Worm (Caenorhabditis elegans): ENCODE data around the gene C18C4.7.

C18C4.7 gene

DNA sequence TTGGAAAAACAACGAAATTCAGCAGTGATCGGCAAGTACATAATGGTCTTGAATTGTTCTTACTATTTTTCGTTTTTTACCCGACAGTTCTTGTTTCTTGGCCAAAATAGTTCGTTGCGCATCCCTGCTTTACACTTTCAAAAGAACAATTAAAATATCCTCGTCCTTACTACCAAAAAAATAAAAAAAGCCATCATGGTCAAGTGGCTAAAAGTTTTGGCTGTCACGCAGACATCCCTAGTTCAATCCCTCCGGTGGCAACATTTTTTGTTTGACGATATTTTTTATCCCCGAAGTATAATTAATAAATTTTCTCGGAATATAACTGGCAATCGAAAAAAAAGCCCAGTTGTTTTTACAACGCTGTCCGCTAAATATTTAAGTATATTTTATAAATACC lies 24.9 kb upstream of the C18C4.7 start:
- TF ChIP-seq flh-1 (GFP tag; optimal IDR thresholded peaks at IDR 0.05) (no peak), M03D4.4 (tag; optimal IDR thresholded peaks at IDR 0.05) (no peak), lsy-2 (tag; optimal IDR thresholded peaks at IDR 0.05) (no peak), mls-2 (tag; optimal IDR thresholded peaks at IDR 0.05) (no peak), ztf-11 (tag; optimal IDR thresholded peaks at IDR 0.05) (no peak), sem-2 (GFP tag; optimal IDR thresholded peaks at IDR 0.05) (no peak), unc-120 (tag; optimal IDR thresholded peaks at IDR 0.05; ENCODE audit: poor library complexity, severe bottlenecking) (no peak), pha-4 (tag; optimal IDR thresholded peaks at IDR 0.05) (no peak), ceh-39 (tag; optimal IDR thresholded peaks at IDR 0.05) (no peak), mab-5 (tag; optimal IDR thresholded peaks at IDR 0.05) (no peak), lin-32 (GFP tag; optimal IDR thresholded peaks at IDR 0.05) (no peak), nhr-28 (tag; optimal IDR thresholded peaks at IDR 0.05) (no peak), drap-1 (GFP tag; optimal IDR thresholded peaks at IDR 0.05) (no peak), unc-62 (GFP tag; optimal IDR thresholded peaks at IDR 0.05) (no peak), unc-39 (tag; optimal IDR thresholded peaks at IDR 0.05) (no peak), ceh-43 (GFP tag; optimal IDR thresholded peaks at IDR 0.05) (no peak), nhr-2 (tag; optimal IDR thresholded peaks at IDR 0.05) (no peak), sptf-1 (tag; optimal IDR thresholded peaks at IDR 0.05) (no peak), nhr-76 (tag; optimal IDR thresholded peaks at IDR 0.05) (no peak)

ce11 chrV:5587955-5588354 lies 20.9 kb upstream of the C18C4.7 start:
- no peak for TF ChIP-seq blmp-1 (tag; optimal IDR thresholded peaks at IDR 0.05)
- no peak for TF ChIP-seq ces-1 (GFP tag; optimal IDR thresholded peaks at IDR 0.05)
- no peak for TF ChIP-seq nhr-2 (tag; optimal IDR thresholded peaks at IDR 0.05)
- TF ChIP-seq lin-32 (GFP tag; optimal IDR thresholded peaks at IDR 0.05): no peak
- no peak for TF ChIP-seq ceh-39 (tag; optimal IDR thresholded peaks at IDR 0.05)
- no peak for TF ChIP-seq mab-5 (tag; optimal IDR thresholded peaks at IDR 0.05)
- TF ChIP-seq mep-1 (tag; optimal IDR thresholded peaks at IDR 0.05): no peak
- no peak for TF ChIP-seq elt-3 (tag; optimal IDR thresholded peaks at IDR 0.05)
- TF ChIP-seq nhr-76 (tag; optimal IDR thresholded peaks at IDR 0.05): no peak
- no peak for TF ChIP-seq lin-13 (tag; optimal IDR thresholded peaks at IDR 0.05)
- no peak for TF ChIP-seq nhr-237 (tag; optimal IDR thresholded peaks at IDR 0.05)
- TF ChIP-seq zip-8 (tag; optimal IDR thresholded peaks at IDR 0.05): no peak
- TF ChIP-seq mls-2 (tag; optimal IDR thresholded peaks at IDR 0.05): no peak
- no peak for TF ChIP-seq pha-4 (tag; optimal IDR thresholded peaks at IDR 0.05)
- TF ChIP-seq cnd-1 (tag; optimal IDR thresholded peaks at IDR 0.05): no peak
- TF ChIP-seq tbx-8 (GFP tag; optimal IDR thresholded peaks at IDR 0.05): no peak
- TF ChIP-seq bed-3 (GFP tag; optimal IDR thresholded peaks at IDR 0.05): no peak
- no peak for TF ChIP-seq ham-2 (GFP tag; optimal IDR thresholded peaks at IDR 0.05)
- TF ChIP-seq unc-39 (tag; optimal IDR thresholded peaks at IDR 0.05): no peak

DNA sequence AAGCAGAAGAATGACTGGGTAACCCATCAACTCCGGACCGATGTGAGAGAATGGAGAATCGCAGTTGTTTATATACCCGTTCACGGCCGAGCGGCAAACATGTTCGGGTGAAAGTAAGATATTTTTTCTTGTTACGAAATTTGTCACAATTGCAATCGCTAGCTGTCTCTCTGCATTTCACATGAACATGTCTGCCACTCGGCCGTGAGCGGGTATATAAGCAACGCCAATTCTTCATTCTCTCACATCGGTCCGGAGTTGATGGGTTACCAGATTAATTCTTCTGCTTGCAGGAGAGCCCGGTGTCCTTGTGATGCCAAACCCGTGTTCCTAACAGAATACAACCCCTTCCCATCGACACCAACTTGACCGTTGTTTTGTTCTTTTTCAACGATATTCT lies 20.0 kb upstream of the C18C4.7 start:
- TF ChIP-seq nhr-2 (tag; optimal IDR thresholded peaks at IDR 0.05): no peak
- TF ChIP-seq unc-62 (GFP tag; optimal IDR thresholded peaks at IDR 0.05): no peak
- no peak for TF ChIP-seq drap-1 (GFP tag; optimal IDR thresholded peaks at IDR 0.05)

DNA sequence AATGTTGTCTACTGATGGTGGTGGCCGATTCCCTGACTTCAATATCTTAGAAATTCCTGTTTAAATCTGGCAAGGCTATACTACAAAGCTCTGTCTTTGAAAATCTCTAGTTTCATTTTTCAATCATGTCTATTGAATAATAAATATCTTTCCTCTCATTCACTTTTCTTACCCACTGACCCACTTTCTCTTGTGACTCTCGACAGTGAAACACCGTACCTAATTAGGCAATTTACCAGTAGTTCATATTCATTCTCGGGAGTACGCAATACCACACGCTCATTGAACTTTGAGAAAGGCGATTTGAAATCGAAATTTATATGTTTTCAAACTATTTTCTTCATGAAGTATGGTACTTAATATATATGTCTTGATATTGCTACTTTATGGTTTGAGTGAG lies 17.8 kb upstream of the C18C4.7 start, which contains the start of gene CD4.11:
Gene CD4.11 (plus strand): TSS at position 301 of the 400 bp plus-strand sequence.
- no peak for TF ChIP-seq ceh-43 (GFP tag; optimal IDR thresholded peaks at IDR 0.05)
- no peak for TF ChIP-seq elt-1 (tag; optimal IDR thresholded peaks at IDR 0.05; ENCODE audit: borderline replicate concordance, insufficient read depth)
- TF ChIP-seq ham-2 (GFP tag; optimal IDR thresholded peaks at IDR 0.05): no peak
- no peak for TF ChIP-seq mls-2 (tag; optimal IDR thresholded peaks at IDR 0.05)
- TF ChIP-seq blmp-1 (tag; optimal IDR thresholded peaks at IDR 0.05): no peak
- TF ChIP-seq nhr-76 (tag; optimal IDR thresholded peaks at IDR 0.05): no peak
- no peak for TF ChIP-seq sptf-1 (tag; optimal IDR thresholded peaks at IDR 0.05)
- no peak for TF ChIP-seq nhr-28 (tag; optimal IDR thresholded peaks at IDR 0.05)
- TF ChIP-seq nhr-237 (tag; optimal IDR thresholded peaks at IDR 0.05): no peak
- no peak for TF ChIP-seq cnd-1 (tag; optimal IDR thresholded peaks at IDR 0.05)

DNA sequence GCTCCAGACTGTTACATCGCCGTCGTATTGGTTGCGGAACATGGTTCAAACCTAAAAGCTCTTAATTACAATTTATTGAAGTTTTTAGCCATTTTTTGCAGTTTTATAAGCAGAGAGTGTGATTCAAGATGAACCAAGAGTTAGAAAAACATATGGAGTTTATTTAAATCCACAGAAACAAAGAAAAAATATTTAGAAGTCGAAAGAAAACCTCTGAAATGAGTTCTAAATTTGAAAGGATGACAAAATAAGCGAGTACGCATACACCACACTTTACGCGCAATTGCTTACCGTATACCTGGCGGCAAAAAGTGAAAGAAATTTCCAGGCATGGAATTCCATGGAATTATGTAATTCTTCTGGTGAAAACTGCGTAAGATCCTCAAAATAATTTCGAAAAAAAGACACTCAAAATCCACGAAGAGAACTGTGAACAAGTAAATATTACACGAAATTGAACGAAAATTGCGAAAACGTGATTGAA lies 17.3 kb upstream of the C18C4.7 start, which contains the start of gene pas-6:
Gene pas-6 (minus strand): TSS at position 51 of the 484 bp plus-strand sequence.
- TF ChIP-seq nhr-28 (tag; optimal IDR thresholded peaks at IDR 0.05) (no peak), snpc-4 (tag; optimal IDR thresholded peaks at IDR 0.05) (no peak), blmp-1 (tag; optimal IDR thresholded peaks at IDR 0.05) (no peak), ceh-39 (tag; optimal IDR thresholded peaks at IDR 0.05) (no peak), nhr-12 (tag; optimal IDR thresholded peaks at IDR 0.05) (no peak), cnd-1 (tag; optimal IDR thresholded peaks at IDR 0.05) (no peak), ces-1 (GFP tag; optimal IDR thresholded peaks at IDR 0.05) (peak; percentile 23), drap-1 (GFP tag; optimal IDR thresholded peaks at IDR 0.05) (no peak), lin-32 (GFP tag; optimal IDR thresholded peaks at IDR 0.05) (no peak), unc-120 (tag; optimal IDR thresholded peaks at IDR 0.05; ENCODE audit: poor library complexity, severe bottlenecking) (no peak), unc-39 (tag; optimal IDR thresholded peaks at IDR 0.05) (no peak), sptf-1 (tag; optimal IDR thresholded peaks at IDR 0.05) (no peak), nhr-76 (tag; optimal IDR thresholded peaks at IDR 0.05) (no peak), lsy-2 (tag; optimal IDR thresholded peaks at IDR 0.05) (peak; percentile 96), elt-3 (tag; optimal IDR thresholded peaks at IDR 0.05) (no peak), ceh-43 (GFP tag; optimal IDR thresholded peaks at IDR 0.05) (no peak), ztf-11 (tag; optimal IDR thresholded peaks at IDR 0.05) (no peak), ceh-83 (GFP tag; optimal IDR thresholded peaks at IDR 0.05) (no peak), mep-1 (tag; optimal IDR thresholded peaks at IDR 0.05) (peak; percentile 9), mab-5 (tag; optimal IDR thresholded peaks at IDR 0.05) (no peak), tbx-8 (GFP tag; optimal IDR thresholded peaks at IDR 0.05) (no peak), pha-4 (tag; optimal IDR thresholded peaks at IDR 0.05) (no peak), nhr-237 (tag; optimal IDR thresholded peaks at IDR 0.05) (no peak)

Data from whole organism, mixed stage, embryonic.